Worm (Caenorhabditis elegans): Measurements from ENCODE around the gene dhhc-4.

DNA sequence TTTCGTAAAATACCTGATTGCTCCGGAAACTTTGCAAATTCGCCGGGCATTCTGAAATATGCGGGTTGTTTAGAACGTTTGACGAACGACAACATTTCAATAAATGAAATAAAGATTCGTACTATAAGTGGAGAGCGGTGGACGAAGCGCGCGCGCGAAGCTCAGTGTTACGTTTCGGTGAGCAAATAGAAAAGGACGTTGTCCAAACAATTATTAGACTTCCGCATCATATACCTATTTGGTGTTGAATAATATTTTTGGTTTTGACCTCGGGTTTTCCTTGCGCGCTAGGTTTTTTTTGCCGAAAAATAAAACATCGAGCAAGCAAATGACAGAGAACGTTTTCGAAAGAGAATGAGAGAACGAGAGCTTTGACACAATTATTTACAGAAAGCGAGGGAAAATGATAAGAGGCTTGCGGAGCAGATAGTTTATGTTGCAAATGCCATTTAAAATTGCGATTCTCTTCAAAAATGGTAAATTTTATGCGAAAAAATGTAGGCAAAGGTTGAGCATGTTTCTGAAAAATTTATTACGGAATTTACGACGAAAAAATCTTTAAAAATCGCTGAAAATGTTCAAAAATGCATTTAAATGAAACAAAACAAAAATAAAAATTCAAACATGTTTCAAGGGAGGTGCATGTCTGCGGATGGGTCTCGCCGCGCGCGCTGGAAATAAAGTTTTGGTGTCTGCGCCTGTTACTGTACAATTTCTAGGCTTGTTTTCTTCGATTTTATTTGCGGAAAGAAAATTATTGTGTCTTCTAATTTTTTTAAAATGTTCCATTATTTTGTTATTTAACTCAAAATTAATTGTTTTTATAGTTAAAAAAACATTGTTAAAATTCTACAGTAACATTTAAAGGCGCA is 43.3 kb upstream of the dhhc-4 start, which contains the start of the genes cyld-1 and F40F12.9:
- TF ChIP-seq nhr-28 (tag; optimal IDR thresholded peaks at IDR 0.05) (no peak), snpc-4 (tag; optimal IDR thresholded peaks at IDR 0.05) (no peak), drap-1 (GFP tag; optimal IDR thresholded peaks at IDR 0.05) (no peak), nhr-76 (tag; optimal IDR thresholded peaks at IDR 0.05) (no peak), unc-62 (GFP tag; optimal IDR thresholded peaks at IDR 0.05) (no peak), elt-1 (tag; optimal IDR thresholded peaks at IDR 0.05; ENCODE audit: borderline replicate concordance, insufficient read depth) (no peak), lin-13 (tag; optimal IDR thresholded peaks at IDR 0.05) (no peak), cnd-1 (tag; optimal IDR thresholded peaks at IDR 0.05) (no peak), zip-8 (tag; optimal IDR thresholded peaks at IDR 0.05) (no peak), pha-4 (tag; optimal IDR thresholded peaks at IDR 0.05) (no peak), ztf-11 (tag; optimal IDR thresholded peaks at IDR 0.05) (no peak), ham-2 (GFP tag; optimal IDR thresholded peaks at IDR 0.05) (no peak), mls-2 (tag; optimal IDR thresholded peaks at IDR 0.05) (no peak), nhr-12 (tag; optimal IDR thresholded peaks at IDR 0.05) (no peak)
